Worm (Caenorhabditis elegans): ENCODE data around the gene srx-117.

ce11 chrV:5668968-5669367 is 24.7 kb downstream of the srx-117 start:
- no peak for TF ChIP-seq nhr-237 (tag; optimal IDR thresholded peaks at IDR 0.05)
- no peak for TF ChIP-seq snpc-4 (tag; optimal IDR thresholded peaks at IDR 0.05)
- TF ChIP-seq ztf-4 (tag; optimal IDR thresholded peaks at IDR 0.05): no peak
- no peak for TF ChIP-seq pqm-1 (tag; optimal IDR thresholded peaks at IDR 0.05)
- no peak for TF ChIP-seq lin-39 (tag; optimal IDR thresholded peaks at IDR 0.05)
- TF ChIP-seq rnt-1 (tag; optimal IDR thresholded peaks at IDR 0.05): no peak
- no peak for TF ChIP-seq tlp-1 (tag; optimal IDR thresholded peaks at IDR 0.05)
- TF ChIP-seq ceh-63 (GFP tag; optimal IDR thresholded peaks at IDR 0.05): no peak
